Worm (Caenorhabditis elegans) whole organism, L2 larva: Measurements from ENCODE around the gene F20A1.8.
"Not testable (repeated sequence)": the region's sequence is repeated elsewhere in the genome, so short reads cannot be mapped to it uniquely, and the experiment has no call there.

Source experiments
- R02D3.7 ChIP-seq: fragments of 150-350 bp; optimal IDR thresholded peaks from 2 replicates; lab custom pipeline; 2014; ENCODE audit warnings: missing biosample characterization, missing genetic modification characterization
- Y55F3AM.14 ChIP-seq: fragments of 200-800 bp; sonication (Bioruptor generic); optimal IDR thresholded peaks from 2 replicates; lab custom pipeline; 2018; ENCODE audit warnings: mild to moderate bottlenecking, missing genetic modification characterization, missing compliant biosample characterization
- ZK546.5 ChIP-seq: sonication (generic microtip); optimal IDR thresholded peaks from 2 replicates; lab custom pipeline; 2017; ENCODE audit warnings: missing biosample characterization, missing genetic modification characterization
- alr-1 ChIP-seq: fragments of 150-350 bp; optimal IDR thresholded peaks from 2 replicates; lab custom pipeline; 2014; ENCODE audit warnings: missing biosample characterization, missing genetic modification characterization
- aly-2 ChIP-seq: fragments of 150-350 bp; optimal IDR thresholded peaks from 2 replicates; lab custom pipeline; 2014; ENCODE audit warnings: missing biosample characterization, missing genetic modification characterization
- ama-1 ChIP-seq: fragments of 150-350 bp; optimal IDR thresholded peaks from 2 replicates; lab custom pipeline; 2018; ENCODE audit warnings: inconsistent platforms
- blmp-1 ChIP-seq: sonication (generic microtip); optimal IDR thresholded peaks from 2 replicates; lab custom pipeline; 2017; ENCODE audit warnings: missing genetic modification characterization, mild to moderate bottlenecking, missing compliant biosample characterization, antibody characterized with exemption, moderate library complexity; ENCODE audit not compliant: insufficient read depth
- ceh-16 ChIP-seq: fragments of 150-350 bp; optimal IDR thresholded peaks from 2 replicates; lab custom pipeline; 2014; ENCODE audit warnings: missing biosample characterization, missing genetic modification characterization
- ceh-82 ChIP-seq: fragments of 150-350 bp; optimal IDR thresholded peaks from 2 replicates; lab custom pipeline; 2014; ENCODE audit warnings: missing biosample characterization, missing genetic modification characterization
- crh-2 ChIP-seq: sonication (generic microtip); optimal IDR thresholded peaks from 2 replicates; lab custom pipeline; 2017; ENCODE audit warnings: missing biosample characterization, missing genetic modification characterization
- egl-27 ChIP-seq: sonication (generic microtip); optimal IDR thresholded peaks from 3 replicates; lab custom pipeline; 2017; ENCODE audit warnings: missing biosample characterization, missing genetic modification reagents, missing genetic modification characterization
- elt-1 ChIP-seq: fragments of 150-350 bp; optimal IDR thresholded peaks from 2 replicates; lab custom pipeline; 2014; ENCODE audit warnings: missing biosample characterization, missing genetic modification characterization
- fos-1 ChIP-seq: fragments of 150-350 bp; optimal IDR thresholded peaks from 2 replicates; lab custom pipeline; 2014; ENCODE audit warnings: missing biosample characterization, missing genetic modification characterization
- gmeb-1 ChIP-seq: fragments of 150-350 bp; optimal IDR thresholded peaks from 2 replicates; lab custom pipeline; 2014; ENCODE audit warnings: missing biosample characterization, missing genetic modification characterization
- lin-11 ChIP-seq: fragments of 150-350 bp; sonication (generic microtip); optimal IDR thresholded peaks from 2 replicates; lab custom pipeline; 2014; ENCODE audit warnings: missing biosample characterization, missing genetic modification characterization, inconsistent platforms, mixed read lengths
- lin-39 ChIP-seq: fragments of 150-350 bp; optimal IDR thresholded peaks from 2 replicates; lab custom pipeline; 2014; ENCODE audit warnings: missing biosample characterization, missing genetic modification reagents, missing genetic modification characterization
- lsy-2 ChIP-seq, 2 experiments: fragments of 150-350 bp in 1 of 2; sonication (generic microtip) in 1 of 2; optimal IDR thresholded peaks; 2 replicates each; lab custom pipeline; 2014 to 2017; ENCODE audit warnings: missing biosample characterization in 2 of 2, missing genetic modification characterization in 2 of 2
- mab-5 ChIP-seq: fragments of 150-350 bp; optimal IDR thresholded peaks from 2 replicates; lab custom pipeline; 2014; ENCODE audit warnings: missing biosample characterization, missing genetic modification characterization
- mbf-1 ChIP-seq: sonication (generic microtip); optimal IDR thresholded peaks from 2 replicates; lab custom pipeline; 2017; ENCODE audit warnings: missing biosample characterization, missing genetic modification characterization
- mdl-1 ChIP-seq, 2 experiments: fragments of 150-350 bp in 1 of 2; sonication (generic microtip) in 1 of 2; optimal IDR thresholded peaks; 2 replicates each; lab custom pipeline; 2017; ENCODE audit warnings: missing biosample characterization in 2 of 2, missing genetic modification characterization in 2 of 2
- nhr-11 ChIP-seq: fragments of 150-350 bp; optimal IDR thresholded peaks from 2 replicates; lab custom pipeline; 2014; ENCODE audit warnings: missing biosample characterization, missing genetic modification characterization
- nhr-129 ChIP-seq: fragments of 150-350 bp; optimal IDR thresholded peaks from 2 replicates; lab custom pipeline; 2014; ENCODE audit warnings: missing biosample characterization, missing genetic modification characterization
- nhr-6 ChIP-seq: fragments of 150-350 bp; optimal IDR thresholded peaks from 2 replicates; lab custom pipeline; 2014; ENCODE audit warnings: missing biosample characterization, missing genetic modification characterization
- peb-1 ChIP-seq: fragments of 150-350 bp; optimal IDR thresholded peaks from 2 replicates; lab custom pipeline; 2014; ENCODE audit warnings: missing biosample characterization, missing genetic modification characterization
- sma-3 ChIP-seq: sonication (generic microtip); optimal IDR thresholded peaks from 2 replicates; lab custom pipeline; 2016; ENCODE audit warnings: missing genetic modification reagents, missing genetic modification characterization, missing compliant biosample characterization
- sma-9 ChIP-seq, 2 experiments: fragments of 150-350 bp in 1 of 2; sonication (generic microtip) in 1 of 2; optimal IDR thresholded peaks; 2 replicates each; lab custom pipeline; 2014 to 2016; ENCODE audit warnings: missing genetic modification characterization in 2 of 2, mild to moderate bottlenecking in 1 of 2, missing biosample characterization in 1 of 2, missing compliant biosample characterization in 1 of 2, missing genetic modification reagents in 1 of 2, moderate library complexity in 1 of 2
- unc-39 ChIP-seq: fragments of 150-350 bp; optimal IDR thresholded peaks from 2 replicates; lab custom pipeline; 2014; ENCODE audit warnings: missing biosample characterization, missing genetic modification characterization
- unc-55 ChIP-seq: fragments of 150-350 bp; sonication (generic microtip); optimal IDR thresholded peaks from 3 replicates; lab custom pipeline; 2014; ENCODE audit warnings: missing biosample characterization, missing genetic modification reagents, missing genetic modification characterization
- unc-62 ChIP-seq: fragments of 150-350 bp; optimal IDR thresholded peaks from 2 replicates; lab custom pipeline; 2014; ENCODE audit warnings: missing biosample characterization, missing genetic modification reagents, missing genetic modification characterization
- zag-1 ChIP-seq: fragments of 150-350 bp; optimal IDR thresholded peaks from 2 replicates; lab custom pipeline; 2014; ENCODE audit warnings: missing biosample characterization, missing genetic modification characterization
- ztf-1 ChIP-seq: fragments of 200-800 bp; sonication (Bioruptor generic); conservative IDR thresholded peaks from 2 replicates; pipeline ENCODE4 v1.3.6; 2022; ENCODE audit warnings: missing genetic modification characterization, missing compliant biosample characterization
- ztf-11 ChIP-seq: sonication (generic microtip); optimal IDR thresholded peaks from 2 replicates; lab custom pipeline; 2017; ENCODE audit warnings: missing biosample characterization, missing genetic modification characterization

The F20A1.8 gene

DNA sequence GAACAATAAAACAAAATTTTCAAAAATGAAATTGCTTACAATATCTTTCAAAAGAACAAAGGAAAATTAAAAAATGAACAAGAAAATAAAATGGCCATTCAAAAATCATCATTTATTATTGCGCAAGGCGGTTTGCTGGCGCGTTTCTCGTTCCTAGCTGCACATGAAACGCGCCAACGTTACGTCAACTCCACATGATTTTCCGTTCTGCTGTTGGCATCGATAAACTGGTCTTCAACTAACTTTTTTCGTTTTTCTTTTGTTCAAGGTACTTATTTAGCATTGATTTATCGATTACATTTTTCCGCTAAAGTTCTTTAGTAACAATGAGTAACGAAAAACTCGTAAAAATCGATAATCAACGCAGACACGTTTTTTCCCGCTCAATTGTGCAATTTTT lies 13.0 kb upstream of the F20A1.8 start, which contains the start of the genes Y57E12AL.6 and Y57E12AL.1 (continued):
- peak; percentile 67 to 89 for TF ChIP-seq lsy-2 (tag; optimal IDR thresholded peaks at IDR 0.05; lab: Kevin White, UChicago)
- no peak for TF ChIP-seq lin-39 (tag; lab: Kevin White, UChicago)
- no peak for TF ChIP-seq unc-39 (tag; lab: Kevin White, UChicago)

DNA sequence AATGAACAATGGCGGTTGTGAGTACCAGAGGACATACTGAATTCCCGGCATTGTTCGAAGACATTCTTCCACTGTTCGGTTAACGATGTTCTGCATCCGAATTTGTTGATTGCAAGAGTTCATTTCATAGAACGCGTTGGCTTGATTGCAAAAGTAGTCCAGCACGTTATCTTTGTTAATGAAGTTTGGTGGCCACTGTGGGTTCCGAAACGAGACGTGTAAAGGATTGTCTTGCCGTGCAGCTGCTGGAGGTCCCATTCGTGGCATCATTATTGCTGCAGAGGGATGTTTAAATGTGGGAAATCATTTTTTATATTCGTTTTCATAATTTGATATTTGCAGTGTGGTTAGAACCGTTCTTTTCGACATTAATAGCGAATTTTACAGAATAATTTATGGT lies 11.9 kb upstream of the F20A1.8 start, which contains the start of gene mdt-6:
Gene mdt-6, minus strand, starts transcription at position 275 of the 400 bp plus-strand sequence.
- TF ChIP-seq unc-55 (GFP tag; lab: Kevin White, UChicago): no peak
- TF ChIP-seq R02D3.7: no peak

DNA sequence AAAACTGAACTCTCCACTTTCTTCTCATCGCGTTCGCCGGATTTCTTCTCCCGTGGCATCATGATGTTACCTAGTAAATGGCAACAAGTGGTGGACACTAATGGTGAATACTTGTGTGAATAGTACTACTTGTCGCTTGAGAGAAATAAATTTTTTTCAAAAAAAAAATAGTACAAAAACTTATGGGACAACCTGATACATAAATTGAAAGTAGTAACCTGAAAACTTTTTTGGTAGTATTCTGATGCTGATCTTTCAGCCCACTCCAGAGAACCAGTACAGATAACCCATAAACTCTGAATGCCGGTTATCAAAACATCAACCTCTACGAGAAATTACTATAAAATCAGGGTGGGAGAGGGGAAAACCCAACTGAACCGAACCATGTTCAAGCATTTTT lies 10.4 kb upstream of the F20A1.8 start, which contains the start of gene Y57E12AL.2:
Gene Y57E12AL.2, plus strand, starts transcription at position 301 of the 400 bp plus-strand sequence.
- TF ChIP-seq crh-2; ZK546.5 (tag; lab: Kevin White, UChicago); ama-1 (lab: Kevin White, UChicago): not testable (repeated sequence)

DNA sequence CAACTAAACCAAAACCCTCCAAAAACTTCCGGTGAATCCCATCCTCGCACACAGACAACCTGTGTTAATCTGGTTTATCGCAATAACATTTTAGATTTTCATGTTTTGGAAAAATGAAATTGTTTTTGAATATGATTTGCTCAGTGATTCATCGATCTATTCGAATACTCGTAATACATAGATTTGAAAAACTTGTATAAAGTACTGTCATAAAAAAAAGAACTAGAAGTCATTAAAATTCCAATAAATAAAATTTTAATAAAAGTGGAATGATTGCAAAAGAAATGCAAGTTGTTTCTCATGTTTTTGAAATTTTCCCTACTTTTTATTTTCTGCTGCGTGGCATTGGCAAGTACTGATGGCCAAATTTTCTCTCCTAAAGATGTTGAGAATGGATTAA lies 7.2 kb upstream of the F20A1.8 start, which contains the start of gene spig-8:
Gene spig-8, plus strand, starts transcription at position 301 of the 400 bp plus-strand sequence.
- no peak for TF ChIP-seq ceh-82 (tag; lab: Kevin White, UChicago)
- no peak for TF ChIP-seq elt-1
- TF ChIP-seq zag-1: no peak
- no peak for TF ChIP-seq gmeb-1 (tag; lab: Kevin White, UChicago)
- TF ChIP-seq lin-39 (tag; lab: Kevin White, UChicago): no peak
- no peak for TF ChIP-seq sma-3
- no peak for TF ChIP-seq nhr-11 (tag; lab: Kevin White, UChicago)
- no peak for TF ChIP-seq ztf-1 (GFP tag; lab: Robert Waterston, UW)
- no peak for TF ChIP-seq ztf-11 (tag; lab: Kevin White, UChicago)
- TF ChIP-seq unc-62 (GFP tag; lab: Kevin White, UChicago): no peak
- no peak for TF ChIP-seq blmp-1 (tag; lab: Kevin White, UChicago)
- no peak for TF ChIP-seq mbf-1
- TF ChIP-seq peb-1: no peak
- no peak for TF ChIP-seq Y55F3AM.14 (GFP tag; lab: Kevin White, UChicago)
- TF ChIP-seq lsy-2 (tag; optimal IDR thresholded peaks at IDR 0.05; lab: Kevin White, UChicago): no peak
- TF ChIP-seq, all 48 proteins: peak for 0

DNA sequence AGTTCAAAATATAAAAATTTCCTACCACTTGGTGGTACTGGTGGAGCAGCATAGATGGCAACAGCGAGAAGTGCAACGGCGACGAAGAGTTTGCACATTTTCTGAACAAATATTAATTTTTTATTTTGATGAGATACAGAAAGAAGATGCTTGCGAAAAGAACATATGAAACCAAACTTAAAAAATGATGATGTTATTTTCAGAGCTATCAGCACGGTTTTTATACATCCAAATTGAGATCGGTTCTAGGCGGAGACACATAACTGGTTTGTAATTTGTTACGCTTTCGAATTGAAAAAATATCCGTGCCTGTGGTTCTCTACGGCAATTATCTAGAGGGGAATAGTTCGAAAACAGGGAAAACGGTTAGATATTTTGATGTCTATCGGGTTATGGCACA lies 5.7 kb upstream of the F20A1.8 start, which contains the start of gene txt-17:
Gene txt-17, minus strand, starts transcription at position 101 of the 400 bp plus-strand sequence.
- TF ChIP-seq fos-1 (no peak), ZK546.5 (tag; lab: Kevin White, UChicago) (no peak), aly-2 (tag; lab: Kevin White, UChicago) (no peak), unc-62 (GFP tag; lab: Kevin White, UChicago) (no peak), mdl-1 (tag; optimal IDR thresholded peaks at IDR 0.05; lab: Kevin White, UChicago) (no peak), ztf-1 (GFP tag; lab: Robert Waterston, UW) (no peak), mbf-1 (no peak), nhr-6 (tag; lab: Kevin White, UChicago) (no peak), lin-11 (tag; lab: Kevin White, UChicago) (no peak), mab-5 (tag; lab: Kevin White, UChicago) (no peak), egl-27 (no peak), unc-55 (GFP tag; lab: Kevin White, UChicago) (no peak), sma-9 (GFP tag; optimal IDR thresholded peaks at IDR 0.05; lab: Kevin White, UChicago) (no peak), sma-9 (tag; optimal IDR thresholded peaks at IDR 0.05; lab: Kevin White, UChicago) (no peak), ceh-16 (tag; lab: Kevin White, UChicago) (no peak), alr-1 (no peak)

DNA sequence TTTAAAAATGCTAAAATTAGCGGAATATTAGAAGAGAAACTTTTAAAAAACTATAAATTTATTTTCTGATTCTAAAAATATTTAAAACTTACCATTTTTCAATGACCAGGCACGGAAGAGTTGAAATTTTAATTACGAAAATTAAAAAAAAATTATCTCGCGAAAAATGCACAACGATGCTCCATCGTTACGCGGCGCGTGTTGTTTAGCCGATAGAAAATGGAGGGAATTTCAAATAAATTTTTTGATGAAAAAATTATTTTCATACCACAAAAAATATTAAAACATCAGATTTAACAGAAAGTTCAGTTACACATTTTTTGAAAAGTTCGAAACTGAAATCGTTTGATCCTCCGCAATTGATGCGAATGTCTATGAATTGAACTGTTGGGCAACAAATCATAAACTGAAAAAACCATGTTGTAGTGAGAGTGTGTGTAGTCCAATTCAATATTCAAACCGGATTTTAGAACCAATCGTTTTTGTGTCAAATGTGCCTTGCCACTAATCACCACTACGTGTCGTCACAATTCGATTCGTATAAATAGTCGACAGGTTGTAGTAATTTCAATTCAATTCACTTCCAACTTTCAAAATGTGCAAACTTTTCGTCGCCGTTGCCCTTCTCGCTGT lies 3.8 kb upstream of the F20A1.8 start, which contains the start of the genes tofu-2 and spig-1:
Gene tofu-2, minus strand, starts transcription at position 116 of the 633 bp plus-strand sequence.
Gene spig-1, plus strand, starts transcription at position 583 of the 633 bp plus-strand sequence.
- TF ChIP-seq elt-1: no peak
- TF ChIP-seq zag-1: no peak
- no peak for TF ChIP-seq R02D3.7
- no peak for TF ChIP-seq nhr-6 (tag; lab: Kevin White, UChicago)
- no peak for TF ChIP-seq nhr-129 (tag; lab: Kevin White, UChicago)
- no peak for TF ChIP-seq lin-11 (tag; lab: Kevin White, UChicago)
